Worm (Caenorhabditis elegans) whole organism, L3 larva: ENCODE data around the gene rap-3.

Experiments
- R02D3.7 ChIP-seq: fragments of 150-350 bp; optimal IDR thresholded peaks from 2 replicates; lab custom pipeline; 2014; ENCODE audit warnings: missing biosample characterization, missing genetic modification characterization
- ZK546.5 ChIP-seq: sonication (generic microtip); optimal IDR thresholded peaks from 2 replicates; lab custom pipeline; 2017; ENCODE audit warnings: missing biosample characterization, missing genetic modification characterization
- aly-2 ChIP-seq: fragments of 150-350 bp; optimal IDR thresholded peaks from 2 replicates; lab custom pipeline; 2014; ENCODE audit warnings: missing biosample characterization, missing genetic modification characterization
- ama-1 ChIP-seq: fragments of 150-350 bp; optimal IDR thresholded peaks from 2 replicates; lab custom pipeline; 2018
- ceh-16 ChIP-seq: sonication (generic microtip); optimal IDR thresholded peaks from 2 replicates; lab custom pipeline; 2017; ENCODE audit warnings: missing biosample characterization, missing genetic modification characterization
- ceh-28 ChIP-seq: fragments of 150-350 bp; optimal IDR thresholded peaks from 2 replicates; lab custom pipeline; 2014; ENCODE audit warnings: missing biosample characterization, missing genetic modification reagents, missing genetic modification characterization
- ceh-82 ChIP-seq: fragments of 150-350 bp; optimal IDR thresholded peaks from 2 replicates; lab custom pipeline; 2014; ENCODE audit warnings: missing biosample characterization, missing genetic modification characterization
- ceh-9 ChIP-seq: sonication (generic microtip); optimal IDR thresholded peaks from 2 replicates; lab custom pipeline; 2018; ENCODE audit warnings: missing biosample characterization, missing genetic modification characterization
- daf-12 ChIP-seq: fragments of 150-350 bp; optimal IDR thresholded peaks from 2 replicates; lab custom pipeline; 2014; ENCODE audit warnings: missing biosample characterization, missing genetic modification reagents, missing genetic modification characterization
- egl-27 ChIP-seq: sonication (generic microtip); optimal IDR thresholded peaks from 4 replicates; lab custom pipeline; 2017; ENCODE audit warnings: missing biosample characterization, missing genetic modification reagents, missing genetic modification characterization
- egl-5 ChIP-seq: fragments of 150-350 bp; optimal IDR thresholded peaks from 2 replicates; lab custom pipeline; 2017; ENCODE audit warnings: missing biosample characterization, missing genetic modification reagents, missing genetic modification characterization, inconsistent platforms
- elt-1 ChIP-seq: fragments of 150-350 bp; optimal IDR thresholded peaks from 2 replicates; lab custom pipeline; 2014; ENCODE audit warnings: missing biosample characterization, missing genetic modification characterization
- elt-2 ChIP-seq: sonication (generic microtip); optimal IDR thresholded peaks from 2 replicates; lab custom pipeline; 2016; ENCODE audit warnings: missing genetic modification reagents, mild to moderate bottlenecking, missing genetic modification characterization, missing compliant biosample characterization
- elt-3 ChIP-seq, 3 experiments: fragments of 150-350 bp in 1 of 3; sonication (generic microtip) in 2 of 3; optimal IDR thresholded peaks; 2 replicates in 2 of 3; 4 replicates in 1 of 3; lab custom pipeline; 2014 to 2017; ENCODE audit warnings: missing biosample characterization in 3 of 3, missing genetic modification characterization in 3 of 3
- eor-1 ChIP-seq, 2 experiments: fragments of 150-350 bp; optimal IDR thresholded peaks; 2 replicates each; lab custom pipeline; 2014 to 2018; ENCODE audit warnings: missing biosample characterization in 2 of 2, missing genetic modification characterization in 2 of 2
- fkh-10 ChIP-seq: sonication (generic microtip); optimal IDR thresholded peaks from 2 replicates; lab custom pipeline; 2017; ENCODE audit warnings: missing biosample characterization, missing genetic modification reagents, missing genetic modification characterization
- fkh-2 ChIP-seq: fragments of 150-350 bp; optimal IDR thresholded peaks from 2 replicates; lab custom pipeline; 2014; ENCODE audit warnings: missing biosample characterization, missing genetic modification reagents, missing genetic modification characterization
- fos-1 ChIP-seq: fragments of 150-350 bp; optimal IDR thresholded peaks from 2 replicates; lab custom pipeline; 2014; ENCODE audit warnings: missing biosample characterization, missing genetic modification characterization
- hmg-11 ChIP-seq: sonication (generic microtip); optimal IDR thresholded peaks from 2 replicates; lab custom pipeline; 2016; ENCODE audit warnings: missing genetic modification characterization, missing compliant biosample characterization
- jun-1 ChIP-seq: fragments of 150-350 bp; optimal IDR thresholded peaks from 2 replicates; lab custom pipeline; 2014; ENCODE audit warnings: missing biosample characterization, missing genetic modification reagents, missing genetic modification characterization
- lin-15B ChIP-seq: fragments of 150-350 bp; optimal IDR thresholded peaks from 2 replicates; lab custom pipeline; 2014; ENCODE audit warnings: missing biosample characterization, missing genetic modification characterization
- lin-39 ChIP-seq: fragments of 150-350 bp; optimal IDR thresholded peaks from 2 replicates; lab custom pipeline; 2018; ENCODE audit warnings: missing biosample characterization, missing genetic modification reagents, missing genetic modification characterization
- lsy-12 ChIP-seq: sonication (generic microtip); optimal IDR thresholded peaks from 2 replicates; lab custom pipeline; 2016; ENCODE audit warnings: mild to moderate bottlenecking, missing genetic modification characterization, missing compliant biosample characterization
- mdl-1 ChIP-seq: fragments of 150-350 bp; optimal IDR thresholded peaks from 2 replicates; lab custom pipeline; 2014; ENCODE audit warnings: missing biosample characterization, missing genetic modification characterization
- mml-1 ChIP-seq: fragments of 150-350 bp; sonication (generic microtip); optimal IDR thresholded peaks from 3 replicates; lab custom pipeline; 2014; ENCODE audit warnings: missing biosample characterization, missing genetic modification characterization
- nfya-1 ChIP-seq: sonication (generic microtip); optimal IDR thresholded peaks from 2 replicates; lab custom pipeline; 2017; ENCODE audit warnings: missing genetic modification characterization, mild to moderate bottlenecking, missing compliant biosample characterization, antibody characterized with exemption, moderate library complexity; ENCODE audit not compliant: insufficient read depth
- nhr-11 ChIP-seq: fragments of 150-350 bp; optimal IDR thresholded peaks from 2 replicates; lab custom pipeline; 2014; ENCODE audit warnings: missing biosample characterization, missing genetic modification characterization
- nhr-12 ChIP-seq: fragments of 150-350 bp; optimal IDR thresholded peaks from 2 replicates; lab custom pipeline; 2014; ENCODE audit warnings: missing biosample characterization, missing genetic modification characterization
- nhr-23 ChIP-seq: fragments of 150-350 bp; optimal IDR thresholded peaks from 2 replicates; lab custom pipeline; 2014; ENCODE audit warnings: missing biosample characterization, missing genetic modification reagents, missing genetic modification characterization
- nhr-237 ChIP-seq: fragments of 150-350 bp; optimal IDR thresholded peaks from 2 replicates; lab custom pipeline; 2014; ENCODE audit warnings: missing biosample characterization, missing genetic modification characterization
- nhr-25 ChIP-seq: sonication (generic microtip); optimal IDR thresholded peaks from 2 replicates; lab custom pipeline; 2017; ENCODE audit warnings: missing biosample characterization, missing genetic modification characterization
- nhr-28 ChIP-seq: fragments of 150-350 bp; optimal IDR thresholded peaks from 2 replicates; lab custom pipeline; 2014; ENCODE audit warnings: missing biosample characterization, missing genetic modification characterization
- nhr-43 ChIP-seq: sonication (generic microtip); optimal IDR thresholded peaks from 2 replicates; lab custom pipeline; 2016; ENCODE audit warnings: mild to moderate bottlenecking, missing genetic modification characterization, missing compliant biosample characterization; ENCODE audit not compliant: poor library complexity, severe bottlenecking
- nhr-67 ChIP-seq: fragments of 150-350 bp; optimal IDR thresholded peaks from 2 replicates; lab custom pipeline; 2014; ENCODE audit warnings: missing biosample characterization, missing genetic modification characterization
- nhr-76 ChIP-seq: fragments of 150-350 bp; sonication (generic microtip); optimal IDR thresholded peaks from 5 replicates; lab custom pipeline; 2014; ENCODE audit warnings: missing biosample characterization, missing genetic modification characterization
- nhr-77 ChIP-seq: fragments of 150-350 bp; optimal IDR thresholded peaks from 2 replicates; lab custom pipeline; 2014; ENCODE audit warnings: missing biosample characterization, missing genetic modification characterization
- pha-4 ChIP-seq: fragments of 150-350 bp; optimal IDR thresholded peaks from 2 replicates; lab custom pipeline; 2014; ENCODE audit warnings: missing biosample characterization, missing genetic modification reagents, missing genetic modification characterization
- pqm-1 ChIP-seq: fragments of 150-350 bp; optimal IDR thresholded peaks from 2 replicates; lab custom pipeline; 2017; ENCODE audit warnings: missing biosample characterization, missing genetic modification characterization, inconsistent platforms
- sea-2 ChIP-seq: fragments of 150-350 bp; sonication (generic microtip); optimal IDR thresholded peaks from 4 replicates; lab custom pipeline; 2014; ENCODE audit warnings: missing biosample characterization, missing genetic modification reagents, missing genetic modification characterization
- skn-1 ChIP-seq: fragments of 150-350 bp; optimal IDR thresholded peaks from 2 replicates; lab custom pipeline; 2014; ENCODE audit warnings: missing biosample characterization, missing genetic modification characterization
- snpc-4 ChIP-seq: fragments of 150-350 bp; optimal IDR thresholded peaks from 2 replicates; lab custom pipeline; 2014; ENCODE audit warnings: missing biosample characterization, missing genetic modification characterization
- tbx-2 ChIP-seq: sonication (generic microtip); optimal IDR thresholded peaks from 2 replicates; lab custom pipeline; 2016; ENCODE audit warnings: mild to moderate bottlenecking, missing genetic modification characterization, missing compliant biosample characterization
- unc-39 ChIP-seq: sonication (generic microtip); optimal IDR thresholded peaks from 4 replicates; lab custom pipeline; 2017; ENCODE audit warnings: missing biosample characterization, missing genetic modification characterization
- unc-62 ChIP-seq: fragments of 150-350 bp; sonication (generic microtip); optimal IDR thresholded peaks from 4 replicates; lab custom pipeline; 2014; ENCODE audit warnings: missing biosample characterization, missing genetic modification reagents, missing genetic modification characterization
- zag-1 ChIP-seq: fragments of 150-350 bp; optimal IDR thresholded peaks from 2 replicates; lab custom pipeline; 2014; ENCODE audit warnings: missing biosample characterization, missing genetic modification characterization
- ztf-11 ChIP-seq: fragments of 150-350 bp; optimal IDR thresholded peaks from 2 replicates; lab custom pipeline; 2014; ENCODE audit warnings: missing biosample characterization, missing genetic modification characterization
- ztf-4 ChIP-seq: fragments of 150-350 bp; optimal IDR thresholded peaks from 2 replicates; lab custom pipeline; 2014; ENCODE audit warnings: missing biosample characterization, missing genetic modification characterization

rap-3 gene

DNA sequence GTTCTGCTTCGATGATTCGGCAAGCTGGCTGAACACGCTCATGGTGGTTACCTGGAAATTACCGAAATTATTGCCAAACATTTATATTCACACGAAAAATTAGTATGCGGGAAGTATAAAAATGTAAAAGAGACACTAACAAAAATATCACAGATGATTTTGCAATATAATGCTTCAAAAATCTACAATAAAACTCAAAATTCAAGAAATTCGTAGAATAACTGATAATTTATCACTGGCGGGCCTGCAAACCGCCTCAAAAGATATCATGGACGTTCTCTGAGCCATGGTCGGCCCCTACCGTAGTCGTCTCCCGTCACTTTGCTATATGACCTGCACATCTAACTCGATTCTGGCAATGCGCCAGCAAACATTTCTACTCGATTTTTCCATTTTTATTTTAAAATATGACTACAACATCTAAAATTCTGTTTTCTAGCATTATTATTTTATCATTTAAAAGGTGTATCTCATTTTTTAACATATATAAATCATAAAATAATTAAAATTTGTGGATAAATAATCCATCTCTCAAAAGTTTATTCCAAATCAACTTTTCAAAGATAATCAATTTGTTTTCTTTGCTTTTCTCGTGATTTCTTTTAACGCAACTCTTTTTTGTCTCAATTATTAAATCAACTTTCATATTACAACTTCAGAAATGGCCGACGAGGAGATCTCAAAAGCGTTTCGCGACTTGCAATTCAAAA, 27.5 kb upstream of the rap-3 start, which contains the start of the genes F01G4.6 and pfd-1:
F01G4.6 (minus strand) TSS at position 51 of the 710 bp plus-strand sequence.
pfd-1 (plus strand) TSS at position 660 of the 710 bp plus-strand sequence.
- peak; percentile 85 for TF ChIP-seq zag-1
- peak; percentile 60 for TF ChIP-seq fkh-10 (GFP tag; lab: Kevin White, UChicago)
- TF ChIP-seq lin-15B (tag; lab: Kevin White, UChicago) = peak; percentile 95
- no peak for TF ChIP-seq aly-2 (tag; lab: Kevin White, UChicago)
- peak; percentile 87 for TF ChIP-seq skn-1 (tag; lab: Kevin White, UChicago)
- TF ChIP-seq eor-1 (tag; optimal IDR thresholded peaks at IDR 0.05; lab: Kevin White, UChicago) = no peak
- TF ChIP-seq fkh-2 (tag; lab: Kevin White, UChicago) = no peak
- no peak for TF ChIP-seq nhr-12 (tag; lab: Kevin White, UChicago)
- no peak for TF ChIP-seq unc-62
- peak; percentile 32 for TF ChIP-seq elt-1 (tag; lab: Kevin White, UChicago)
- TF ChIP-seq lin-39 = peak; percentile 87
- TF ChIP-seq tbx-2 (tag; lab: Kevin White, UChicago) = peak; percentile 81
- TF ChIP-seq ztf-4 = peak; percentile 63
- TF ChIP-seq ceh-16 (tag; lab: Kevin White, UChicago) = peak; percentile 49
- TF ChIP-seq pha-4 (tag; lab: Kevin White, UChicago) = peak; percentile 97
- TF ChIP-seq sea-2 (GFP tag; lab: Kevin White, UChicago) = peak; percentile 1
- peak; percentile 40 for TF ChIP-seq nhr-77 (tag; lab: Kevin White, UChicago)
- TF ChIP-seq nhr-76 (tag; lab: Kevin White, UChicago) = peak; percentile 50
- TF ChIP-seq ceh-9 (tag; lab: Kevin White, UChicago) = no peak
- peak; percentile 97 for TF ChIP-seq nhr-23
- peak; percentile 76 for TF ChIP-seq hmg-11
- peak in 1 of 3 experiments; percentile 66 for TF ChIP-seq elt-3 (tag; optimal IDR thresholded peaks at IDR 0.05; lab: Kevin White, UChicago)
- TF ChIP-seq ceh-82 (tag; lab: Kevin White, UChicago) = peak; percentile 43
- TF ChIP-seq egl-27 (tag; lab: Kevin White, UChicago) = peak; percentile 32
- TF ChIP-seq mml-1 (tag; lab: Kevin White, UChicago) = peak; percentile 64
- TF ChIP-seq R02D3.7 (tag; lab: Kevin White, UChicago) = peak; percentile 84
- no peak for TF ChIP-seq fos-1 (tag; lab: Kevin White, UChicago)
- TF ChIP-seq ztf-11 (tag; lab: Kevin White, UChicago) = no peak
- TF ChIP-seq nhr-43 (tag; lab: Kevin White, UChicago) = peak; percentile 82
- TF ChIP-seq nhr-67 (tag; lab: Kevin White, UChicago) = no peak
- peak; percentile 99 for TF ChIP-seq ZK546.5 (tag; lab: Kevin White, UChicago)
- peak; percentile 90 for TF ChIP-seq pqm-1 (tag; lab: Kevin White, UChicago)
- TF ChIP-seq nfya-1 (tag; lab: Kevin White, UChicago) = peak; percentile 98
- TF ChIP-seq daf-12 (tag; lab: Kevin White, UChicago) = no peak
- peak; percentile 96 for TF ChIP-seq lsy-12 (tag; lab: Kevin White, UChicago)
- TF ChIP-seq nhr-11 (tag; lab: Kevin White, UChicago) = peak; percentile 75
- TF ChIP-seq jun-1 (tag; lab: Kevin White, UChicago) = peak; percentile 88
- TF ChIP-seq mdl-1 = no peak
- peak; percentile 92 for TF ChIP-seq nhr-25 (tag; lab: Kevin White, UChicago)
- no peak for TF ChIP-seq nhr-237
- peak; percentile 84 for TF ChIP-seq egl-5 (tag; lab: Kevin White, UChicago)
- TF ChIP-seq unc-39 (tag; lab: Kevin White, UChicago) = no peak
- TF ChIP-seq elt-2 (tag; lab: Kevin White, UChicago) = peak; percentile 87
- TF ChIP-seq ama-1 = peak; percentile 67
- no peak for TF ChIP-seq nhr-28 (tag; lab: Kevin White, UChicago)
- peak; percentile 68 for TF ChIP-seq ceh-28
- TF ChIP-seq snpc-4 (tag; lab: Kevin White, UChicago) = peak; percentile 82
- TF ChIP-seq, all 47 proteins: peak for 33
